Fruit fly (Drosophila melanogaster): ENCODE data around the gene Tgs1.

DNA sequence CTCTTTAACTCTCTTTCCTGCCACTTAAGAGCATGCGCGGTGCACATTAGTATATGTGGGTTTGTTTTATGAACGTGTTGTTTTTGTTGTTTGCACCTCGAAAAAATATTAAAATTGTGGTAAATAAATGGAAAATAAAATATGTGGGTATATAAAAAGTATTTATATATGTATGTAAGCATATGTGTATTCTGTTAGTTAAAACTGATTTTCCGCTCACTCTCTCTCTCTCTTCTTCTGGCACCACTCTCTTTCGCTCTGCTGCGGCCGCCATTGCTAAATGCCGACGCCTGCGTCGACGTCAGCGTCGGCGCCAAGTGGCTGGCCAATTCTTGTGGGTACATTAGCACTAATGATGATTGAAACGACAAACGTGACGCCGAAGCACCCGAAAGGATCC lies 9.9 kb downstream of the Tgs1 start:
- no peak for TF ChIP-seq CTCF (optimal IDR thresholded peaks at IDR 0.05)
- no peak for TF ChIP-seq CG8478 (optimal IDR thresholded peaks at IDR 0.05)
